Worm (Caenorhabditis elegans): ENCODE data around the gene F01G10.9.

- TF ChIP-seq unc-62 (GFP tag; optimal IDR thresholded peaks at IDR 0.05) (no peak), tbx-2 (tag; optimal IDR thresholded peaks at IDR 0.05) (no peak)
Observed at ce11 chrIV:10219208-10219607, 40.2 kb downstream of the F01G10.9 start, which contains the start of gene qns-1.
